Fruit fly (Drosophila melanogaster) whole organism, embryonic: ENCODE results near the gene CG17819.

ENCODE experiments used
- B-H1 ChIP-seq: fragments of 200-800 bp; sonication (Bioruptor generic); IDR thresholded peaks from 3 replicates; pipeline ENCODE4 v1.3.6; 2022; ENCODE audit warnings: missing biosample characterization, missing genetic modification characterization
- CG1024 ChIP-seq: fragments of 200-800 bp; sonication (Bioruptor generic); IDR thresholded peaks from 2 replicates; pipeline ENCODE4 v1.3.6; 2022; ENCODE audit warnings: missing biosample characterization, missing genetic modification characterization
- CG10431 ChIP-seq: fragments of 200-800 bp; sonication (Bioruptor generic); optimal IDR thresholded peaks from 3 replicates; lab custom pipeline; 2018; ENCODE audit warnings: missing biosample characterization, mild to moderate bottlenecking, missing genetic modification characterization
- CG11723 ChIP-seq: fragments of 200-800 bp; sonication (Bioruptor generic); optimal IDR thresholded peaks from 2 replicates; lab custom pipeline; 2017; ENCODE audit warnings: missing biosample characterization, mild to moderate bottlenecking, missing genetic modification characterization
- CG12391 ChIP-seq: fragments of 200-800 bp; sonication (Bioruptor generic); optimal IDR thresholded peaks from 3 replicates; lab custom pipeline; 2018; ENCODE audit warnings: missing biosample characterization, mild to moderate bottlenecking, missing genetic modification characterization, moderate library complexity
- CG14014 ChIP-seq: fragments of 200-800 bp; sonication (Bioruptor generic); IDR thresholded peaks from 2 replicates; pipeline ENCODE4 v1.3.6; 2022; ENCODE audit warnings: missing biosample characterization, missing genetic modification characterization
- CG14710 ChIP-seq: fragments of 200-800 bp; sonication (Bioruptor generic); optimal IDR thresholded peaks from 3 replicates; lab custom pipeline; 2019; ENCODE audit warnings: missing biosample characterization, mild to moderate bottlenecking, missing genetic modification characterization, moderate library complexity
- CG15011 ChIP-seq: fragments of 200-800 bp; sonication (Bioruptor generic); optimal IDR thresholded peaks from 3 replicates; lab custom pipeline; 2018; ENCODE audit warnings: missing biosample characterization, mild to moderate bottlenecking, missing genetic modification characterization
- CG15601 ChIP-seq: fragments of 200-800 bp; sonication (Bioruptor generic); optimal IDR thresholded peaks from 3 replicates; lab custom pipeline; 2019; ENCODE audit warnings: missing biosample characterization, mild to moderate bottlenecking, missing genetic modification characterization, moderate library complexity
- CG1602 ChIP-seq: fragments of 200-800 bp; sonication (Bioruptor generic); optimal IDR thresholded peaks from 3 replicates; lab custom pipeline; 2016; ENCODE audit warnings: missing biosample characterization, missing genetic modification characterization
- CG1603 ChIP-seq: fragments of 200-800 bp; sonication (Bioruptor generic); optimal IDR thresholded peaks from 2 replicates; lab custom pipeline; 2019; ENCODE audit warnings: missing biosample characterization, mild to moderate bottlenecking, missing genetic modification characterization, moderate library complexity
- CG18599 ChIP-seq: fragments of 200-800 bp; sonication (Bioruptor generic); optimal IDR thresholded peaks from 3 replicates; lab custom pipeline; 2017; ENCODE audit warnings: missing biosample characterization, missing genetic modification characterization, mild to moderate bottlenecking, moderate library complexity, missing genetic modification reagents
- CG31441 ChIP-seq: fragments of 200-800 bp; sonication (Bioruptor generic); IDR thresholded peaks from 2 replicates; pipeline ENCODE4 v1.3.6; 2022; ENCODE audit warnings: missing biosample characterization, missing genetic modification characterization
- CG32532 ChIP-seq: fragments of 200-800 bp; sonication (Bioruptor generic); IDR thresholded peaks from 2 replicates; pipeline ENCODE4 v1.3.6; 2022; ENCODE audit warnings: missing biosample characterization, missing genetic modification characterization
- CG34224 ChIP-seq: fragments of 200-800 bp; sonication (Bioruptor generic); IDR thresholded peaks from 3 replicates; pipeline ENCODE4 v1.3.6; 2022; ENCODE audit warnings: missing biosample characterization, missing genetic modification characterization; ENCODE audit not compliant: partially characterized antibody
- CG3726 ChIP-seq: fragments of 200-800 bp; sonication (Bioruptor generic); IDR thresholded peaks from 3 replicates; pipeline ENCODE4, ENCODE4 v1.3.6; 2022; ENCODE audit warnings: missing biosample characterization, missing genetic modification characterization
- CG4328 ChIP-seq: fragments of 200-800 bp; sonication (Bioruptor generic); optimal IDR thresholded peaks from 3 replicates; lab custom pipeline; 2017; ENCODE audit warnings: missing biosample characterization, missing genetic modification reagents, missing genetic modification characterization
- CTCF ChIP-seq: fragments of 200-800 bp; sonication (Bioruptor generic); optimal IDR thresholded peaks from 2 replicates; lab custom pipeline; 2017; ENCODE audit warnings: missing biosample characterization, mild to moderate bottlenecking, missing genetic modification characterization, moderate library complexity
- CkIIα-i1 ChIP-seq: fragments of 200-800 bp; sonication (Bioruptor generic); IDR thresholded peaks from 2 replicates; pipeline ENCODE4 v1.3.6; 2022; ENCODE audit warnings: missing biosample characterization, missing genetic modification characterization
- Dbx ChIP-seq: fragments of 200-800 bp; sonication (Bioruptor generic); IDR thresholded peaks from 3 replicates; pipeline ENCODE4 v1.3.6; 2022; ENCODE audit warnings: missing biosample characterization, missing genetic modification characterization
- Dfd ChIP-seq, 2 experiments: fragments of >200 bp; optimal IDR thresholded peaks; 2 replicates each; lab custom pipeline; 2017; ENCODE audit warnings: missing biosample characterization in 2 of 2, missing genetic modification characterization in 2 of 2
- E2f1 ChIP-seq: fragments of 200-800 bp; sonication (Bioruptor generic); IDR thresholded peaks from 2 replicates; pipeline ENCODE4 v1.3.6; 2022; ENCODE audit warnings: missing biosample characterization, missing genetic modification characterization
- HmgZ ChIP-seq: fragments of 200-800 bp; sonication (Bioruptor generic); optimal IDR thresholded peaks from 2 replicates; lab custom pipeline; 2018; ENCODE audit warnings: missing biosample characterization, mild to moderate bottlenecking, missing genetic modification characterization
- Hr51 ChIP-seq, 2 experiments: fragments of 200-800 bp; sonication (Bioruptor generic); optimal IDR thresholded peaks; 2 replicates in 1 of 2; 3 replicates in 1 of 2; lab custom pipeline; 2016 to 2018; ENCODE audit warnings: missing biosample characterization in 2 of 2, missing genetic modification characterization in 2 of 2, mild to moderate bottlenecking in 1 of 2, moderate library complexity in 1 of 2
- Mad ChIP-seq: fragments of 200-800 bp; sonication (Bioruptor generic); optimal IDR thresholded peaks from 2 replicates; lab custom pipeline; 2016; ENCODE audit warnings: missing biosample characterization, missing genetic modification characterization
- Med ChIP-seq: fragments of 200-800 bp; sonication (Bioruptor generic); peaks from one replicate; lab custom pipeline; 2016; ENCODE audit warnings: missing biosample characterization, missing genetic modification characterization, mild to moderate bottlenecking, inconsistent platforms, moderate library complexity
- Oaz ChIP-seq: fragments of 200-800 bp; sonication (Bioruptor generic); IDR thresholded peaks from 2 replicates; pipeline ENCODE4 v1.3.6; 2022; ENCODE audit warnings: missing biosample characterization, missing genetic modification characterization
- Rfx ChIP-seq: fragments of 200-800 bp; sonication (Bioruptor generic); IDR thresholded peaks from 2 replicates; pipeline ENCODE4 v1.3.6; 2022; ENCODE audit warnings: missing biosample characterization, missing genetic modification characterization
- Scr ChIP-seq: fragments of 200-800 bp; sonication (Bioruptor generic); IDR thresholded peaks from 2 replicates; pipeline ENCODE4 v1.3.6; 2022; ENCODE audit warnings: missing biosample characterization, missing genetic modification characterization; ENCODE audit not compliant: partially characterized antibody
- Sry-δ ChIP-seq: fragments of 200-800 bp; sonication (Bioruptor generic); optimal IDR thresholded peaks from 2 replicates; lab custom pipeline; 2016; ENCODE audit warnings: missing biosample characterization, missing genetic modification characterization
- amos ChIP-seq: fragments of 200-800 bp; sonication (Bioruptor generic); IDR thresholded peaks from 2 replicates; pipeline ENCODE4 v1.3.6; 2022; ENCODE audit warnings: missing biosample characterization, missing genetic modification characterization; ENCODE audit not compliant: partially characterized antibody
- btn ChIP-seq: fragments of 200-800 bp; sonication (Bioruptor generic); optimal IDR thresholded peaks from 2 replicates; lab custom pipeline; 2016; ENCODE audit warnings: missing biosample characterization, missing genetic modification characterization
- crol ChIP-seq: fragments of 200-800 bp; sonication (Bioruptor generic); IDR thresholded peaks from 2 replicates; pipeline ENCODE4 v1.3.6; 2022; ENCODE audit warnings: missing biosample characterization, missing genetic modification characterization
- gcm ChIP-seq: fragments of 200-800 bp; sonication (Bioruptor generic); optimal IDR thresholded peaks from 2 replicates; lab custom pipeline; 2019; ENCODE audit warnings: missing biosample characterization, mild to moderate bottlenecking, missing genetic modification characterization, moderate library complexity
- grau ChIP-seq: fragments of 200-800 bp; optimal IDR thresholded peaks from 3 replicates; lab custom pipeline; 2019; ENCODE audit warnings: missing biosample characterization, mild to moderate bottlenecking, missing genetic modification characterization, moderate library complexity
- gt ChIP-seq: fragments of 200-800 bp; sonication (Bioruptor generic); IDR thresholded peaks from 2 replicates; pipeline ENCODE4 v1.3.6; 2022; ENCODE audit warnings: missing biosample characterization, missing genetic modification characterization
- hb ChIP-seq: fragments of 200-800 bp; sonication (Bioruptor generic); IDR thresholded peaks from 3 replicates; pipeline ENCODE4 v1.3.6; 2022; ENCODE audit warnings: missing biosample characterization, missing genetic modification characterization; ENCODE audit not compliant: partially characterized antibody
- inv ChIP-seq: fragments of 200-800 bp; sonication (Bioruptor generic); IDR thresholded peaks from 2 replicates; pipeline ENCODE4 v1.3.6; 2022; ENCODE audit warnings: missing biosample characterization, missing genetic modification characterization; ENCODE audit not compliant: partially characterized antibody
- knrl ChIP-seq: fragments of 200-800 bp; sonication (Bioruptor generic); IDR thresholded peaks from 3 replicates; pipeline ENCODE4 v1.3.6; 2022; ENCODE audit warnings: missing biosample characterization, missing genetic modification characterization; ENCODE audit not compliant: partially characterized antibody
- nau ChIP-seq: fragments of 200-800 bp; sonication (Bioruptor generic); optimal IDR thresholded peaks from 3 replicates; lab custom pipeline; 2017; ENCODE audit warnings: missing biosample characterization, mild to moderate bottlenecking, missing genetic modification characterization, missing genetic modification reagents
- pan ChIP-seq, 4 experiments: fragments of >200 bp in 3 of 4; fragments of 200-800 bp in 1 of 4; sonication (Bioruptor generic) in 1 of 4; optimal IDR thresholded peaks in 3 of 4; IDR thresholded peaks in 1 of 4; 2 replicates each; pipeline versions ENCODE4 v1.3.6 to Lab custom; 2017 to 2022; ENCODE audit warnings: missing biosample characterization in 2 of 4, missing genetic modification characterization in 2 of 4, mixed read lengths in 1 of 4
- run ChIP-seq: fragments of 200-800 bp; sonication (Bioruptor generic); optimal IDR thresholded peaks from 3 replicates; lab custom pipeline; 2018; ENCODE audit warnings: missing biosample characterization, mild to moderate bottlenecking, missing genetic modification characterization
- salm ChIP-seq: fragments of 200-800 bp; sonication (Bioruptor generic); optimal IDR thresholded peaks from 2 replicates; lab custom pipeline; 2018; ENCODE audit warnings: missing biosample characterization, mild to moderate bottlenecking, missing genetic modification characterization
- sd ChIP-seq: fragments of 200-800 bp; sonication (Bioruptor generic); optimal IDR thresholded peaks from 3 replicates; lab custom pipeline; 2018; ENCODE audit warnings: missing biosample characterization, mild to moderate bottlenecking, missing genetic modification characterization, moderate library complexity
- sens ChIP-seq: fragments of 200-800 bp; sonication (Bioruptor generic); peaks from one replicate; lab custom pipeline; 2016; ENCODE audit warnings: missing biosample characterization, missing genetic modification characterization
- sisA ChIP-seq: fragments of 200-800 bp; sonication (Bioruptor generic); IDR thresholded peaks from 2 replicates; pipeline ENCODE4 v1.3.6; 2022; ENCODE audit warnings: missing biosample characterization, missing genetic modification characterization
- sna ChIP-seq: fragments of 200-800 bp; sonication (Bioruptor generic); IDR thresholded peaks from 2 replicates; pipeline ENCODE4 v1.3.6; 2022; ENCODE audit warnings: missing biosample characterization, missing genetic modification characterization; ENCODE audit not compliant: partially characterized antibody
- vvl ChIP-seq: fragments of 200-800 bp; sonication (Bioruptor generic); IDR thresholded peaks from 2 replicates; pipeline ENCODE4 v1.3.6; 2022; ENCODE audit warnings: missing biosample characterization, missing genetic modification characterization

CG17819 gene

dm6 chr3R:21888696-21889602 lies 3.6 kb upstream of the CG17819 start, which contains the start of gene CG43844 (continued):
- TF ChIP-seq CG3726 (GFP tag; lab: Robert Waterston, UW): no peak
- no peak for TF ChIP-seq Dfd (GFP tag; optimal IDR thresholded peaks at IDR 0.05; lab: Kevin White, UChicago)
- no peak for TF ChIP-seq gt (GFP tag; lab: Robert Waterston, UW)
- TF ChIP-seq CG32532 (GFP tag; lab: Robert Waterston, UW): 0 out of 2 replicates have a peak, but pooled peaks have one; percentile 4
- TF ChIP-seq nau (GFP tag; lab: Kevin White, UChicago): no peak
- no peak for TF ChIP-seq sd (tag; lab: Kevin White, UChicago)
- no peak for TF ChIP-seq Hr51 (GFP tag; optimal IDR thresholded peaks at IDR 0.05; lab: Kevin White, UChicago)
- TF ChIP-seq CG10431 (GFP tag; lab: Kevin White, UChicago): no peak
- TF ChIP-seq B-H1: no peak
- peak; percentile 52 for TF ChIP-seq sens (GFP tag; lab: Kevin White, UChicago)
- TF ChIP-seq Mad (GFP tag; lab: Kevin White, UChicago): no peak
- no peak for TF ChIP-seq run (tag; lab: Kevin White, UChicago)
- TF ChIP-seq HmgZ (tag; lab: Kevin White, UChicago): peak; percentile 43
- TF ChIP-seq CG1024 (GFP tag; lab: Robert Waterston, UW): no peak
- TF ChIP-seq sna (GFP tag; lab: Robert Waterston, UW): no peak; the same call in 1 of the 2 replicates
- TF ChIP-seq Oaz (GFP tag; lab: Robert Waterston, UW): no peak
- TF ChIP-seq CG12391: no peak
- no peak for TF ChIP-seq CG15011 (GFP tag; lab: Kevin White, UChicago)
- TF ChIP-seq crol: no peak
- no peak for TF ChIP-seq CkIIα-i1 (GFP tag; lab: Robert Waterston, UW)
- no peak for TF ChIP-seq CG4328 (GFP tag; lab: Kevin White, UChicago)
- TF ChIP-seq vvl: peak; percentile 62; the same call in 1 of the 2 replicates
- TF ChIP-seq salm (tag; lab: Kevin White, UChicago): no peak
- peak; percentile 83 for TF ChIP-seq gcm (GFP tag; lab: Kevin White, UChicago)
- TF ChIP-seq sisA (GFP tag; lab: Robert Waterston, UW): 0 out of 2 replicates have a peak, but pooled peaks have one; percentile 6
- no peak for TF ChIP-seq CG31441
- TF ChIP-seq amos: peak; percentile 74
- no peak for TF ChIP-seq CG1602 (GFP tag; lab: Kevin White, UChicago)
- TF ChIP-seq Rfx (GFP tag; lab: Robert Waterston, UW): peak; percentile 24; the same call in 1 of the 2 replicates
- TF ChIP-seq CG18599 (GFP tag; lab: Kevin White, UChicago): no peak
- TF ChIP-seq Scr (GFP tag; lab: Robert Waterston, UW): peak; percentile 28; the same call in 1 of the 2 replicates
- TF ChIP-seq knrl (GFP tag; lab: Robert Waterston, UW): peak; percentile 76
- TF ChIP-seq hb (GFP tag; lab: Robert Waterston, UW): peak; percentile 64; the same call in 1 of the 3 replicates
- peak; percentile 88 for TF ChIP-seq CG15601 (tag; lab: Kevin White, UChicago)
- TF ChIP-seq pan (optimal IDR thresholded peaks at IDR 0.05; lab: Kevin White, UChicago): no peak
- TF ChIP-seq pan (GFP tag; optimal IDR thresholded peaks at IDR 0.05 in 1 of 2, IDR thresholded peaks at IDR 0.05 in 1 of 2): no peak
- no peak for TF ChIP-seq CG11723 (GFP tag; lab: Kevin White, UChicago)
- TF ChIP-seq CG34224 (GFP tag; lab: Robert Waterston, UW): no peak
- TF ChIP-seq btn (GFP tag; lab: Kevin White, UChicago): no peak
- TF ChIP-seq CG1603 (tag; lab: Kevin White, UChicago): peak; percentile 12
- peak; percentile 84 for TF ChIP-seq CTCF (GFP tag; lab: Kevin White, UChicago)
- peak; percentile 94 for TF ChIP-seq CG14710 (tag; lab: Kevin White, UChicago)
- TF ChIP-seq CG14014 (GFP tag; lab: Robert Waterston, UW): no peak
- TF ChIP-seq E2f1 (GFP tag; lab: Robert Waterston, UW): no peak
- TF ChIP-seq Med (GFP tag; lab: Kevin White, UChicago): peak; percentile 58
- peak; percentile 2 for TF ChIP-seq Sry-δ (GFP tag; lab: Kevin White, UChicago)
- TF ChIP-seq Dbx (GFP tag; lab: Robert Waterston, UW): no peak
- TF ChIP-seq inv (GFP tag; lab: Robert Waterston, UW): peak; percentile 52; the same call in 1 of the 2 replicates
- peak; percentile 50 for TF ChIP-seq grau (tag; lab: Kevin White, UChicago)
